Fruit fly (Drosophila melanogaster) whole organism, embryonic: ENCODE data around the gene tho2.

Experiments
- Atf3 ChIP-seq: fragments of 200-800 bp; sonication (Bioruptor generic); optimal IDR thresholded peaks from 3 replicates; lab custom pipeline; 2016; ENCODE audit warnings: missing biosample characterization, missing genetic modification characterization
- B-H2 ChIP-seq: fragments of 200-800 bp; sonication (Bioruptor generic); optimal IDR thresholded peaks from 2 replicates; lab custom pipeline; 2018; ENCODE audit warnings: missing biosample characterization, mild to moderate bottlenecking, missing genetic modification characterization
- CG10147 ChIP-seq: fragments of 200-800 bp; sonication (Bioruptor generic); optimal IDR thresholded peaks from 2 replicates; lab custom pipeline; 2019; ENCODE audit warnings: missing biosample characterization, mild to moderate bottlenecking, missing genetic modification characterization, moderate library complexity
- CG10209 ChIP-seq: fragments of 200-800 bp; sonication (Bioruptor generic); optimal IDR thresholded peaks from 3 replicates; lab custom pipeline; 2017; ENCODE audit warnings: missing biosample characterization, mild to moderate bottlenecking, missing genetic modification characterization, missing genetic modification reagents
- CG10321 ChIP-seq: fragments of 200-800 bp; sonication (Bioruptor generic); IDR thresholded peaks from 2 replicates; pipeline ENCODE4 v1.3.6; 2022; ENCODE audit warnings: missing biosample characterization, missing genetic modification characterization
- CG12942 ChIP-seq: fragments of 200-800 bp; sonication (Bioruptor generic); optimal IDR thresholded peaks from 3 replicates; lab custom pipeline; 2016; ENCODE audit warnings: missing biosample characterization, missing genetic modification characterization
- CG13123 ChIP-seq: fragments of 200-800 bp; sonication (Bioruptor generic); optimal IDR thresholded peaks from 2 replicates; lab custom pipeline; 2016; ENCODE audit warnings: missing biosample characterization, missing genetic modification characterization
- CG3065 ChIP-seq: fragments of 200-800 bp; sonication (Bioruptor generic); optimal IDR thresholded peaks from 2 replicates; lab custom pipeline; 2016; ENCODE audit warnings: missing biosample characterization, missing genetic modification characterization
- CG3726 ChIP-seq: fragments of 200-800 bp; sonication (Bioruptor generic); IDR thresholded peaks from 3 replicates; pipeline ENCODE4, ENCODE4 v1.3.6; 2022; ENCODE audit warnings: missing biosample characterization, missing genetic modification characterization
- CG3995 ChIP-seq: fragments of 200-800 bp; sonication (Bioruptor generic); optimal IDR thresholded peaks from 3 replicates; lab custom pipeline; 2016; ENCODE audit warnings: missing biosample characterization, missing genetic modification characterization
- CG4360 ChIP-seq: fragments of 200-800 bp; sonication (Bioruptor generic); IDR thresholded peaks from 2 replicates; pipeline ENCODE4 v1.3.6; 2022; ENCODE audit warnings: missing biosample characterization, missing genetic modification characterization
- CG4730 ChIP-seq: fragments of 200-800 bp; sonication (Bioruptor generic); IDR thresholded peaks from 2 replicates; pipeline ENCODE4 v1.3.6; 2022; ENCODE audit warnings: missing biosample characterization, missing genetic modification characterization
- CG6254 ChIP-seq: fragments of 200-800 bp; sonication (Bioruptor generic); optimal IDR thresholded peaks from 3 replicates; lab custom pipeline; 2017; ENCODE audit warnings: mild to moderate bottlenecking, missing biosample characterization, missing genetic modification reagents, missing genetic modification characterization
- CG6791 ChIP-seq: fragments of 200-800 bp; sonication (Bioruptor generic); IDR thresholded peaks from 3 replicates; pipeline ENCODE4 v1.3.6; 2022; ENCODE audit warnings: missing biosample characterization, missing genetic modification characterization; ENCODE audit not compliant: partially characterized antibody
- CG9817 ChIP-seq: fragments of 200-800 bp; sonication (Bioruptor generic); optimal IDR thresholded peaks from 2 replicates; lab custom pipeline; 2018; ENCODE audit warnings: missing biosample characterization, mild to moderate bottlenecking, missing genetic modification characterization, moderate library complexity
- CoRest ChIP-seq: fragments of 200-800 bp; sonication (Bioruptor generic); optimal IDR thresholded peaks from 3 replicates; lab custom pipeline; 2018; ENCODE audit warnings: missing biosample characterization, mild to moderate bottlenecking, missing genetic modification characterization, moderate library complexity
- Dfd ChIP-seq, 2 experiments: fragments of >200 bp; optimal IDR thresholded peaks; 2 replicates each; lab custom pipeline; 2017; ENCODE audit warnings: missing biosample characterization in 2 of 2, missing genetic modification characterization in 2 of 2
- Dref ChIP-seq: fragments of 200-800 bp; sonication (Bioruptor generic); IDR thresholded peaks from 2 replicates; pipeline ENCODE4 v1.3.6; 2022; ENCODE audit warnings: missing biosample characterization, missing genetic modification characterization
- Ets97D ChIP-seq: fragments of 200-800 bp; sonication (Bioruptor generic); optimal IDR thresholded peaks from 3 replicates; lab custom pipeline; 2016; ENCODE audit warnings: missing biosample characterization, missing genetic modification characterization
- HHEX ChIP-seq: fragments of 200-800 bp; sonication (Bioruptor generic); optimal IDR thresholded peaks from 3 replicates; lab custom pipeline; 2017; ENCODE audit warnings: missing biosample characterization, mild to moderate bottlenecking, missing genetic modification characterization, missing genetic modification reagents
- HLH3B ChIP-seq: fragments of 200-800 bp; sonication (Bioruptor generic); IDR thresholded peaks from 2 replicates; pipeline ENCODE4 v1.3.6; 2022; ENCODE audit warnings: missing biosample characterization, missing genetic modification characterization
- MTF-1 ChIP-seq: fragments of 200-800 bp; sonication (Bioruptor generic); optimal IDR thresholded peaks from 2 replicates; lab custom pipeline; 2018; ENCODE audit warnings: missing biosample characterization, mild to moderate bottlenecking, missing genetic modification characterization, borderline replicate concordance
- Mad ChIP-seq: fragments of 200-800 bp; sonication (Bioruptor generic); optimal IDR thresholded peaks from 2 replicates; lab custom pipeline; 2016; ENCODE audit warnings: missing biosample characterization, missing genetic modification characterization
- Med ChIP-seq: fragments of 200-800 bp; sonication (Bioruptor generic); peaks from one replicate; lab custom pipeline; 2016; ENCODE audit warnings: missing biosample characterization, missing genetic modification characterization, mild to moderate bottlenecking, inconsistent platforms, moderate library complexity
- Mes4 ChIP-seq: fragments of 200-800 bp; sonication (Bioruptor generic); optimal IDR thresholded peaks from 2 replicates; lab custom pipeline; 2016; ENCODE audit warnings: missing biosample characterization, missing genetic modification characterization
- Ssrp ChIP-seq: fragments of 200-800 bp; sonication (Bioruptor generic); optimal IDR thresholded peaks from 2 replicates; lab custom pipeline; 2018; ENCODE audit warnings: missing biosample characterization, mild to moderate bottlenecking, missing genetic modification characterization, moderate library complexity
- Usf ChIP-seq: fragments of 200-800 bp; sonication (Bioruptor generic); optimal IDR thresholded peaks from 2 replicates; lab custom pipeline; 2017; ENCODE audit warnings: missing genotype, missing biosample characterization, missing genetic modification characterization
- Xbp1 ChIP-seq: fragments of 200-800 bp; sonication (Bioruptor generic); optimal IDR thresholded peaks from 3 replicates; lab custom pipeline; 2016; ENCODE audit warnings: missing biosample characterization, mild to moderate bottlenecking, missing genetic modification characterization
- ash1 ChIP-seq: fragments of 200-800 bp; sonication (Bioruptor generic); optimal IDR thresholded peaks from 2 replicates; lab custom pipeline; 2018; ENCODE audit warnings: missing biosample characterization, mild to moderate bottlenecking, missing genetic modification characterization
- ato ChIP-seq: fragments of 200-800 bp; sonication (Bioruptor generic); IDR thresholded peaks from 2 replicates; pipeline ENCODE4 v1.3.6; 2022; ENCODE audit warnings: missing biosample characterization, missing genetic modification characterization; ENCODE audit not compliant: partially characterized antibody
- cad ChIP-seq: fragments of >200 bp; optimal IDR thresholded peaks from 2 replicates; lab custom pipeline; 2017; ENCODE audit warnings: missing biosample characterization, missing genetic modification characterization
- chn ChIP-seq: fragments of 200-800 bp; sonication (Bioruptor generic); optimal IDR thresholded peaks from 2 replicates; lab custom pipeline; 2016; ENCODE audit warnings: missing biosample characterization, missing genetic modification characterization
- fru ChIP-seq: fragments of >200 bp; optimal IDR thresholded peaks from 2 replicates; lab custom pipeline; 2017
- gce ChIP-seq: fragments of 200-800 bp; sonication (Bioruptor generic); IDR thresholded peaks from 3 replicates; pipeline ENCODE4 v1.3.6; 2022; ENCODE audit warnings: missing biosample characterization, missing genetic modification characterization
- gem ChIP-seq: fragments of 200-800 bp; sonication (Bioruptor generic); optimal IDR thresholded peaks from 2 replicates; lab custom pipeline; 2019; ENCODE audit warnings: missing biosample characterization, mild to moderate bottlenecking, missing genetic modification characterization, moderate library complexity
- gt ChIP-seq: fragments of 200-800 bp; sonication (Bioruptor generic); IDR thresholded peaks from 2 replicates; pipeline ENCODE4 v1.3.6; 2022; ENCODE audit warnings: missing biosample characterization, missing genetic modification characterization
- jigr1 ChIP-seq: fragments of 200-800 bp; sonication (Bioruptor generic); IDR thresholded peaks from 3 replicates; pipeline ENCODE4 v1.3.6; 2022; ENCODE audit warnings: missing biosample characterization, missing genetic modification characterization
- knrl ChIP-seq: fragments of 200-800 bp; sonication (Bioruptor generic); IDR thresholded peaks from 3 replicates; pipeline ENCODE4 v1.3.6; 2022; ENCODE audit warnings: missing biosample characterization, missing genetic modification characterization; ENCODE audit not compliant: partially characterized antibody
- lbe ChIP-seq: fragments of 200-800 bp; sonication (Bioruptor generic); optimal IDR thresholded peaks from 2 replicates; lab custom pipeline; 2016; ENCODE audit warnings: missing biosample characterization, mild to moderate bottlenecking, missing genetic modification characterization
- lola ChIP-seq, 3 experiments: fragments of >200 bp in 2 of 3; fragments of 200-800 bp in 1 of 3; sonication (Bioruptor generic) in 1 of 3; optimal IDR thresholded peaks; 2 replicates each; lab custom pipeline; 2017 to 2019; ENCODE audit warnings: missing biosample characterization in 3 of 3, missing genetic modification characterization in 3 of 3, mild to moderate bottlenecking in 1 of 3, moderate library complexity in 1 of 3
- pan ChIP-seq, 4 experiments: fragments of >200 bp in 3 of 4; fragments of 200-800 bp in 1 of 4; sonication (Bioruptor generic) in 1 of 4; optimal IDR thresholded peaks in 3 of 4; IDR thresholded peaks in 1 of 4; 2 replicates each; pipeline versions ENCODE4 v1.3.6 to Lab custom; 2017 to 2022; ENCODE audit warnings: missing biosample characterization in 2 of 4, missing genetic modification characterization in 2 of 4, mixed read lengths in 1 of 4
- pita ChIP-seq: fragments of 200-800 bp; sonication (Bioruptor generic); optimal IDR thresholded peaks from 2 replicates; lab custom pipeline; 2017; ENCODE audit warnings: missing biosample characterization, mild to moderate bottlenecking, missing genetic modification characterization
- sc ChIP-seq, 3 experiments: fragments of >200 bp in 2 of 3; fragments of 200-800 bp in 1 of 3; sonication (Bioruptor generic) in 1 of 3; optimal IDR thresholded peaks; 2 replicates in 2 of 3; 3 replicates in 1 of 3; lab custom pipeline; 2017; ENCODE audit warnings: mild to moderate bottlenecking in 1 of 3, missing biosample characterization in 1 of 3, missing genetic modification characterization in 1 of 3, missing genetic modification reagents in 1 of 3
- sima ChIP-seq: fragments of 200-800 bp; sonication (Bioruptor generic); optimal IDR thresholded peaks from 2 replicates; lab custom pipeline; 2016; ENCODE audit warnings: missing biosample characterization, missing genetic modification characterization
- stc ChIP-seq: fragments of 200-800 bp; sonication (Bioruptor generic); IDR thresholded peaks from 2 replicates; pipeline ENCODE4 v1.3.6; 2022; ENCODE audit warnings: missing biosample characterization, missing genetic modification characterization
- unc-4 ChIP-seq: fragments of 200-800 bp; sonication (Bioruptor generic); IDR thresholded peaks from 2 replicates; pipeline ENCODE4 v1.3.6; 2022; ENCODE audit warnings: missing biosample characterization, missing genetic modification characterization; ENCODE audit not compliant: partially characterized antibody
- wor ChIP-seq: fragments of 200-800 bp; sonication (Bioruptor generic); IDR thresholded peaks from 2 replicates; pipeline ENCODE4 v1.3.6; 2022; ENCODE audit warnings: missing biosample characterization, missing genetic modification characterization
- z ChIP-seq: fragments of 200-800 bp; sonication (Bioruptor generic); IDR thresholded peaks from 3 replicates; pipeline ENCODE4 v1.3.6; 2022; ENCODE audit warnings: missing biosample characterization, missing genetic modification characterization
- zf30C ChIP-seq: fragments of 200-800 bp; sonication (Bioruptor generic); optimal IDR thresholded peaks from 3 replicates; lab custom pipeline; 2018; ENCODE audit warnings: missing biosample characterization, mild to moderate bottlenecking, missing genetic modification characterization

Gene tho2

DNA sequence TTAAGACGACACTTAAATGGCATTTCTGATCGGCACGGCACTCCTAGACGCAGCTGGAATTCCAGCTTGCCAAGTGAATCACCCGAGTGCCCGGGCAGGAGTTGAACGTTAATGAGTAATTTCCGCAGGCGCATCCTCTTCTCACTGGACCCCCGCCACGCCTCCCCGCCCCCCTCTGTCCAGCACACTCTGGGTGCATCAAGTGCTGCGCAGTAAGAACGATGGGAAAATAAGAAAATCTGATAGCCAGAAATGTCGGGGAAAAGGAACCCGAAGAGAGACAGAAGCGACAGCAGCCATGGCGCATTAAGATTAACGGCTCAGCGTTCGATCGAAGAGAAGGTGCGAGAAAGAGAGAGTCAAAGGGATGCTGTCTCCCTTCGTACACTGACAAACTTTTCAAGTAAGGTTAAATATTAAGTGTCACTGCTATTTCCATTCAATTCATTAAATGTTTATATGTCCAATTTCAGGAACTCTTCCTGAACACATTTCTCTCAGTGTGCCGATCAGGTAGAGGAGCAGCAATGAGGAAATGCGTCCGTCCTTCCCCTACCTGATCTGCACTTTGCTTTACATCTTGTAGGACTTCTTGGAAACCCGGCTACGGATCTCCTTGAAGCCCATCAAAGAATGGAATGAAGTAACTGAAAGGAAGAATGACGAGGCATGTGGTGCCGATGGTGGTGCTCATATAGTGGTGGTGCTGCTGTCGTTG, 19.7 kb upstream of the tho2 start (continued):
- TF ChIP-seq HHEX (GFP tag; lab: Kevin White, UChicago) (peak; percentile 33), pita (no peak), sc (optimal IDR thresholded peaks at IDR 0.05; lab: Kevin White, UChicago) (no peak), sc (GFP tag; optimal IDR thresholded peaks at IDR 0.05; lab: Kevin White, UChicago) (peak; percentile 29), ash1 (GFP tag; lab: Kevin White, UChicago) (no peak), Ssrp (tag; lab: Kevin White, UChicago) (peak; percentile 63), Mad (GFP tag; lab: Kevin White, UChicago) (no peak), CG4360 (GFP tag; lab: Robert Waterston, UW) (peak; percentile 63), MTF-1 (GFP tag; lab: Kevin White, UChicago) (no peak), pan (optimal IDR thresholded peaks at IDR 0.05; lab: Kevin White, UChicago) (no peak), pan (GFP tag; optimal IDR thresholded peaks at IDR 0.05 in 1 of 2, IDR thresholded peaks at IDR 0.05 in 1 of 2) (peak in 1 of 2 experiments; percentile 48), CG9817 (no peak), CG10147 (GFP tag; lab: Kevin White, UChicago) (no peak), cad (GFP tag; lab: Kevin White, UChicago) (peak; percentile 86), z (GFP tag; lab: Robert Waterston, UW) (no peak), CG12942 (peak; percentile 44), Ets97D (GFP tag; lab: Kevin White, UChicago) (peak; percentile 5), CG13123 (GFP tag; lab: Kevin White, UChicago) (peak; percentile 34), lbe (GFP tag; lab: Kevin White, UChicago) (peak; percentile 95), ato (GFP tag; lab: Robert Waterston, UW) (no peak), sima (GFP tag; lab: Kevin White, UChicago) (no peak), gt (peak; percentile 56), zf30C (GFP tag; lab: Kevin White, UChicago) (peak; percentile 100), CG3995 (GFP tag; lab: Kevin White, UChicago) (no peak), wor (GFP tag; lab: Robert Waterston, UW) (no peak), CG10321 (no peak), CoRest (tag; lab: Kevin White, UChicago) (peak; percentile 63), gce (no peak), gem (tag; lab: Kevin White, UChicago) (peak; percentile 74), Usf (GFP tag; lab: Kevin White, UChicago) (peak; percentile 69), CG6254 (GFP tag; lab: Kevin White, UChicago) (peak; percentile 72), unc-4 (no peak), B-H2 (GFP tag; lab: Kevin White, UChicago) (no peak), jigr1 (no peak), stc (GFP tag; lab: Robert Waterston, UW) (no peak), lola (GFP tag; optimal IDR thresholded peaks at IDR 0.05; lab: Kevin White, UChicago) (peak in 1 of 3 experiments; percentile 90), CG10209 (GFP tag; lab: Kevin White, UChicago) (peak; percentile 56), Med (GFP tag; lab: Kevin White, UChicago) (peak; percentile 81), CG6791 (GFP tag; lab: Robert Waterston, UW) (no peak), CG3065 (GFP tag; lab: Kevin White, UChicago) (peak; percentile 79), knrl (no peak), Atf3 (GFP tag; lab: Kevin White, UChicago) (no peak), Dref (GFP tag; lab: Robert Waterston, UW) (no peak), Xbp1 (GFP tag; lab: Kevin White, UChicago) (peak; percentile 67), HLH3B (GFP tag; lab: Robert Waterston, UW) (peak; percentile 36; the same call in 1 of the 2 replicates), chn (GFP tag; lab: Kevin White, UChicago) (peak; percentile 68), Dfd (GFP tag; optimal IDR thresholded peaks at IDR 0.05; lab: Kevin White, UChicago) (no peak), CG3726 (GFP tag; lab: Robert Waterston, UW) (no peak), CG4730 (GFP tag; lab: Robert Waterston, UW) (peak; percentile 61), Mes4 (GFP tag; lab: Kevin White, UChicago) (peak; percentile 56), fru (lab: Kevin White, UChicago) (no peak)
